Fruit fly (Drosophila melanogaster) S2 (cell line): ENCODE measurements around the gene Hacd1.
"Not testable (repeated sequence)": the region's sequence is repeated elsewhere in the genome, so short reads cannot be mapped to it uniquely, and the experiment has no call there.

Experiments used
- CG8478 ChIP-seq: fragments of >200 bp; optimal IDR thresholded peaks from 2 replicates; lab custom pipeline; 2018
- CTCF ChIP-seq, 2 experiments: fragments of >200 bp; optimal IDR thresholded peaks; 2 replicates each; lab custom pipeline; 2018

dm6 chr2L:11992602-11993001 lies 9.5 kb downstream of the Hacd1 start, which contains the start of gene Ada1-2:
- TF ChIP-seq CG8478; CTCF (optimal IDR thresholded peaks at IDR 0.05; lab: Kevin White, UChicago): not testable (repeated sequence)
